Worm (Caenorhabditis elegans) whole organism, mixed stage, embryonic: Measurements from ENCODE around the gene frm-10.

Source experiments
- M03D4.4 ChIP-seq: sonication (generic microtip); optimal IDR thresholded peaks from 2 replicates; lab custom pipeline; 2017; ENCODE audit warnings: mild to moderate bottlenecking, missing genetic modification characterization, missing compliant biosample characterization
- blmp-1 ChIP-seq: fragments of 150-350 bp; optimal IDR thresholded peaks from 2 replicates; lab custom pipeline; 2014; ENCODE audit warnings: missing biosample characterization, missing genetic modification characterization
- pha-4 ChIP-seq: fragments of 150-350 bp; optimal IDR thresholded peaks from 2 replicates; lab custom pipeline; 2018; ENCODE audit warnings: missing biosample characterization, missing genetic modification reagents, missing genetic modification characterization

DNA sequence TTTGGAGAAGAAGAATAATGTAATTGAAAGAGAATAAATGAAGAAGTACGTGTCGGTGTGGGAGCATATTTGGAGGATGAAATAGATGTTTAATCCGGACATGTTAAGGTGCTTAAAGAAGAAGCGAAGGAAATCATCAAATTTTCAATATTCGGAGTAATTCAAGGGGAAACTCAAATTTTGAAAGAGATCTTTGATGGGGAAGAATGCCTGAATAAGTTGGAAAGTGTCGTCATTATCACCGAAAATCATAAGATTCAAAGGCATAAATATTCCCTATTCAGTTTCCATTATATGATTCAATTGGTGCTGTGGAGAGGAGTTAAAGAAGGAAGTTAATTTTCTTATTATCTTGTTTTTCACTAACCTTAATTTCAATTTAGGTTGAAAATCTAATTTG, 52.1 kb downstream of the frm-10 start, which contains the start of gene semi-1:
- no peak for TF ChIP-seq pha-4 (tag; lab: Kevin White, UChicago)
- TF ChIP-seq M03D4.4 (tag; lab: Kevin White, UChicago), result no peak
- no peak for TF ChIP-seq blmp-1 (tag; lab: Kevin White, UChicago)
